Worm (Caenorhabditis elegans) whole organism, L2 larva: ENCODE measurements around the gene soap-1.

Experiments used
- F13H6.1 ChIP-seq: sonication (generic microtip); optimal IDR thresholded peaks from 2 replicates; lab custom pipeline; 2016; ENCODE audit warnings: missing genetic modification characterization, missing compliant biosample characterization
- R02D3.7 ChIP-seq: fragments of 150-350 bp; optimal IDR thresholded peaks from 2 replicates; lab custom pipeline; 2014; ENCODE audit warnings: missing biosample characterization, missing genetic modification characterization
- Y55F3AM.14 ChIP-seq: fragments of 200-800 bp; sonication (Bioruptor generic); optimal IDR thresholded peaks from 2 replicates; lab custom pipeline; 2018; ENCODE audit warnings: mild to moderate bottlenecking, missing genetic modification characterization, missing compliant biosample characterization
- alr-1 ChIP-seq: fragments of 150-350 bp; optimal IDR thresholded peaks from 2 replicates; lab custom pipeline; 2014; ENCODE audit warnings: missing biosample characterization, missing genetic modification characterization
- crh-2 ChIP-seq: sonication (generic microtip); optimal IDR thresholded peaks from 2 replicates; lab custom pipeline; 2017; ENCODE audit warnings: missing biosample characterization, missing genetic modification characterization
- dmd-4 ChIP-seq: sonication (generic microtip); optimal IDR thresholded peaks from 2 replicates; lab custom pipeline; 2017; ENCODE audit warnings: missing biosample characterization, missing genetic modification characterization
- egl-27 ChIP-seq: sonication (generic microtip); optimal IDR thresholded peaks from 3 replicates; lab custom pipeline; 2017; ENCODE audit warnings: missing biosample characterization, missing genetic modification reagents, missing genetic modification characterization
- gmeb-1 ChIP-seq: fragments of 150-350 bp; optimal IDR thresholded peaks from 2 replicates; lab custom pipeline; 2014; ENCODE audit warnings: missing biosample characterization, missing genetic modification characterization
- mbf-1 ChIP-seq: sonication (generic microtip); optimal IDR thresholded peaks from 2 replicates; lab custom pipeline; 2017; ENCODE audit warnings: missing biosample characterization, missing genetic modification characterization
- nhr-10 ChIP-seq: sonication (generic microtip); optimal IDR thresholded peaks from 2 replicates; lab custom pipeline; 2017; ENCODE audit warnings: missing biosample characterization, missing genetic modification characterization
- nhr-21 ChIP-seq: fragments of 150-350 bp; optimal IDR thresholded peaks from 2 replicates; lab custom pipeline; 2014; ENCODE audit warnings: missing biosample characterization, missing genetic modification characterization
- nhr-23 ChIP-seq: fragments of 150-350 bp; optimal IDR thresholded peaks from 2 replicates; lab custom pipeline; 2014; ENCODE audit warnings: missing biosample characterization, missing genetic modification reagents, missing genetic modification characterization
- nhr-237 ChIP-seq: fragments of 150-350 bp; optimal IDR thresholded peaks from 2 replicates; lab custom pipeline; 2014; ENCODE audit warnings: missing biosample characterization, missing genetic modification characterization
- skn-1 ChIP-seq: sonication (generic microtip); optimal IDR thresholded peaks from 2 replicates; lab custom pipeline; 2017; ENCODE audit warnings: missing biosample characterization, missing genetic modification characterization
- ztf-4 ChIP-seq: fragments of 150-350 bp; optimal IDR thresholded peaks from 2 replicates; lab custom pipeline; 2014; ENCODE audit warnings: missing biosample characterization, missing genetic modification characterization

Gene soap-1

DNA sequence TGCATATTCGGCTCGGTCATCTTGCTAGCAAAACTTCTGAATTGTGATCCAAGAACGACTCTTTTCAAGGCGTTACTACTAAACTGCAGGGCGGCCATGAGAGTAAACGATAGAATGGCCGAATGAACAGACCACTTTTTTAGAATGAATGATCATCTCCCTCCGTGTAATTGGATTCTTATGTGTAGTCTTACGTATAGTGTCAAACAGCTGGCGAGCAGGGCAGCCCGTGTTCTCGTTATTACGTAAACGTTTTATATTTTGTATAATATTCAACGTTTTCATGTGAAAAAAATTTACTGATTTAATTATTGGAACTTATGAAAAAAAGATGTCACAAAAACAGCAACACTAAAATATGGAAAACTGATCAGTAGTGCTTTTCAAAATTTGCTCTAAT, 58.6 kb downstream of the soap-1 start, which contains the start of gene F10D2.10:
F10D2.10 (minus strand) TSS at position 101 of the 400 bp plus-strand sequence.
- no peak for TF ChIP-seq mbf-1
- TF ChIP-seq nhr-10: no peak
- TF ChIP-seq nhr-237: no peak
- no peak for TF ChIP-seq skn-1 (tag; lab: Kevin White, UChicago)
- no peak for TF ChIP-seq Y55F3AM.14 (GFP tag; lab: Kevin White, UChicago)
- TF ChIP-seq egl-27 (tag; lab: Kevin White, UChicago): no peak
- TF ChIP-seq nhr-21: no peak
- TF ChIP-seq crh-2: no peak
- no peak for TF ChIP-seq R02D3.7 (tag; lab: Kevin White, UChicago)
- TF ChIP-seq ztf-4 (tag; lab: Kevin White, UChicago): no peak
- TF ChIP-seq nhr-23: no peak
- no peak for TF ChIP-seq alr-1 (tag; lab: Kevin White, UChicago)
- TF ChIP-seq dmd-4 (tag; lab: Kevin White, UChicago): no peak
- no peak for TF ChIP-seq F13H6.1 (tag; lab: Kevin White, UChicago)
- TF ChIP-seq gmeb-1: no peak
